Worm (Caenorhabditis elegans) whole organism, mixed stage, embryonic: ENCODE results near the gene ccg-1.

Experiments
- ces-1 ChIP-seq: fragments of 150-350 bp; optimal IDR thresholded peaks from 2 replicates; lab custom pipeline; 2014; ENCODE audit warnings: missing biosample characterization, missing genetic modification reagents, missing genetic modification characterization
- cnd-1 ChIP-seq: fragments of 200-800 bp; sonication (Bioruptor generic); optimal IDR thresholded peaks from 2 replicates; lab custom pipeline; 2018; ENCODE audit warnings: mild to moderate bottlenecking, missing genetic modification characterization, missing compliant biosample characterization
- flh-1 ChIP-seq: fragments of 200-800 bp; sonication (Bioruptor generic); optimal IDR thresholded peaks from 2 replicates; lab custom pipeline; 2018; ENCODE audit warnings: mild to moderate bottlenecking, missing genetic modification characterization, moderate library complexity, missing compliant biosample characterization
- lin-13 ChIP-seq: fragments of 150-350 bp; optimal IDR thresholded peaks from 2 replicates; lab custom pipeline; 2014; ENCODE audit warnings: missing biosample characterization, missing genetic modification characterization
- mab-5 ChIP-seq: fragments of 150-350 bp; optimal IDR thresholded peaks from 2 replicates; lab custom pipeline; 2014; ENCODE audit warnings: missing biosample characterization, missing genetic modification characterization
- nhr-12 ChIP-seq: fragments of 150-350 bp; optimal IDR thresholded peaks from 2 replicates; lab custom pipeline; 2014; ENCODE audit warnings: missing biosample characterization, missing genetic modification characterization
- nhr-237 ChIP-seq: fragments of 150-350 bp; optimal IDR thresholded peaks from 2 replicates; lab custom pipeline; 2014; ENCODE audit warnings: missing biosample characterization, missing genetic modification characterization
- pha-4 ChIP-seq: fragments of 150-350 bp; optimal IDR thresholded peaks from 2 replicates; lab custom pipeline; 2018; ENCODE audit warnings: missing biosample characterization, missing genetic modification reagents, missing genetic modification characterization
- snpc-4 ChIP-seq: fragments of 150-350 bp; optimal IDR thresholded peaks from 2 replicates; lab custom pipeline; 2014; ENCODE audit warnings: missing biosample characterization, missing genetic modification characterization
- unc-39 ChIP-seq: fragments of 150-350 bp; optimal IDR thresholded peaks from 2 replicates; lab custom pipeline; 2014; ENCODE audit warnings: missing biosample characterization, missing genetic modification characterization
- unc-62 ChIP-seq: fragments of 150-350 bp; optimal IDR thresholded peaks from 2 replicates; lab custom pipeline; 2014; ENCODE audit warnings: missing biosample characterization, missing genetic modification reagents, missing genetic modification characterization
- ztf-11 ChIP-seq: fragments of 150-350 bp; optimal IDR thresholded peaks from 2 replicates; lab custom pipeline; 2014; ENCODE audit warnings: missing biosample characterization, missing genetic modification characterization

DNA sequence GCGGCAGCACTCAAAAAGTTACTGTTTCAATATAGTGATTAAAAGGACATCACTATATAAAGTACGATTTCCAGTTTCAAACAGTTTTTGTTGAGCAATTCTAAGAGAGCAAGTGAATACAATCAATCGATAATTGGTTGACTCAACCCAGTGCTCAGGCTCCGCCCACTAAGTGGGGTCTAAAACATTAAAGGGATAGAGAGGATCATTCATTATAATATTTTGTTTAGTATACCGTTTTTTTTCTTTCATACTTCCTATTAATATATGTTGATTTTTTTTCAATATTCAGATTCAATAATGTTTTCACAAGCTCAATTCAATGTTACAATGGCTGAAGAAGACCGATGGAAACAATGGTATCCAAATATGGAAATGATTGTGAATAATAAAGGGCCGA is 48.0 kb upstream of the ccg-1 start, which contains the start of gene tbx-39:
- no peak for TF ChIP-seq ces-1 (GFP tag; lab: Kevin White, UChicago)
- no peak for TF ChIP-seq nhr-12 (tag; lab: Kevin White, UChicago)
- TF ChIP-seq ztf-11 (tag; lab: Kevin White, UChicago), result no peak
- no peak for TF ChIP-seq pha-4 (tag; lab: Kevin White, UChicago)
- TF ChIP-seq mab-5 (tag; lab: Kevin White, UChicago), result no peak
- no peak for TF ChIP-seq lin-13
- TF ChIP-seq nhr-237 (tag; lab: Kevin White, UChicago), result no peak
- no peak for TF ChIP-seq unc-62 (GFP tag; lab: Kevin White, UChicago)
- TF ChIP-seq snpc-4 (tag; lab: Kevin White, UChicago), result no peak
- no peak for TF ChIP-seq cnd-1
- no peak for TF ChIP-seq unc-39 (tag; lab: Kevin White, UChicago)
- TF ChIP-seq flh-1, result no peak
